Worm (Caenorhabditis elegans): ENCODE data around the gene sup-10.

The sup-10 gene

DNA sequence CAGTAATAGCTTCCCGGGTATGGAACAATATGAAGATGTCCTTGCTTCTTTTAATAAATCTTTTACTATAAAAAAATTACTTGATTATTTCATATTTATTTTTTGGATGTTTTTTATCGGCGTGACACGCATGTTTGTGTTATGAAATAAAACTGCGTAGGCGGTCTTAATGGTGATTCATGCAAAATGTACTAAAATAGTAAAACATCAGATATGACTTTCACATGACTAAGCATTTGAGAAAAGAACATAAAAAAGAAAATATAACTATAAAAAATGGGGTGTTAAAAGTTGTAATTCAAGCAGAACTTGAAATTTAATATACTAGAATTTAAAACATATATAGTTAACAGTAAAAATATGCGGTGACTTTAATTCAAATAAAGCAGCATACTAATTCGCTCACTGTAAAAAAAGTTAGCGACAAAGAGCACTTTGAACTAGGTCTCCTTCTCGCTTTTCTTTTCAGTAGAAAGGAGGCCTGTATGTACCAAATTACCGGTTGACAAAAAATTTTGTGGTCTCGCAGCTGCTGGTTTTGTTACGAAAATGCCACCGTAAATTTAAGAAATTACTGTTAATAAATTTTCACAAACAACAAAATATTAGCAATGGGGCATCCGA lies 46.1 kb upstream of the sup-10 start:
- TF ChIP-seq elt-1 (tag; optimal IDR thresholded peaks at IDR 0.05; ENCODE audit: borderline replicate concordance, insufficient read depth) (no peak), cnd-1 (tag; optimal IDR thresholded peaks at IDR 0.05) (no peak), flh-1 (GFP tag; optimal IDR thresholded peaks at IDR 0.05) (no peak), lin-13 (tag; optimal IDR thresholded peaks at IDR 0.05) (no peak), ham-2 (GFP tag; optimal IDR thresholded peaks at IDR 0.05) (no peak), pha-4 (tag; optimal IDR thresholded peaks at IDR 0.05) (no peak), lsy-2 (tag; optimal IDR thresholded peaks at IDR 0.05) (no peak), ceh-43 (GFP tag; optimal IDR thresholded peaks at IDR 0.05) (no peak), M03D4.4 (tag; optimal IDR thresholded peaks at IDR 0.05) (no peak), nhr-28 (tag; optimal IDR thresholded peaks at IDR 0.05) (no peak), nhr-12 (tag; optimal IDR thresholded peaks at IDR 0.05) (no peak), ceh-83 (GFP tag; optimal IDR thresholded peaks at IDR 0.05) (no peak), bed-3 (GFP tag; optimal IDR thresholded peaks at IDR 0.05) (no peak), nhr-2 (tag; optimal IDR thresholded peaks at IDR 0.05) (no peak), ces-1 (GFP tag; optimal IDR thresholded peaks at IDR 0.05) (no peak), sptf-1 (tag; optimal IDR thresholded peaks at IDR 0.05) (no peak), blmp-1 (tag; optimal IDR thresholded peaks at IDR 0.05) (no peak), lin-32 (GFP tag; optimal IDR thresholded peaks at IDR 0.05) (no peak)

DNA sequence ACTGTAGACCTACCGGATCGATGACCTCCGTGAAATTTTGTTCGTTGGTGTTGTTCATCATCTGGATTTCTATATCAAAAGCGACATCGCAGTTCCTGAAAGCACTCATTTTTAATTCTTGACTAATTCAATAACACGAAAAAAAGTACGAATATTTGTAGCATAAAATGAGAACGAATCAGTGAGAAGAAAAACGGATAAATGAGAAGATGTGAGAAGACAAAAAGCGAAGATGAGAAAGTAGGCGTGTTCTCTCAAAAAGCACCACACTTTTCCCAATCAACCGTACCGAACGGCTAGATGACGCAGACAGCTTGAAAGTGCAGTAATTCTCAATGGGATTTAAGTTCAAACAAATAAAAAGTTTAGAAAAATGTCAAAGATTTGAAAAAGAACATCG lies 41.4 kb upstream of the sup-10 start, which contains the start of gene npr-24:
Gene npr-24 (minus strand): TSS at position 101 of the 400 bp plus-strand sequence.
- TF ChIP-seq nhr-76 (tag; optimal IDR thresholded peaks at IDR 0.05) (no peak), ham-2 (GFP tag; optimal IDR thresholded peaks at IDR 0.05) (no peak), nhr-12 (tag; optimal IDR thresholded peaks at IDR 0.05) (no peak), lin-13 (tag; optimal IDR thresholded peaks at IDR 0.05) (no peak), blmp-1 (tag; optimal IDR thresholded peaks at IDR 0.05) (no peak), pha-4 (tag; optimal IDR thresholded peaks at IDR 0.05) (no peak), zip-8 (tag; optimal IDR thresholded peaks at IDR 0.05) (no peak), mab-5 (tag; optimal IDR thresholded peaks at IDR 0.05) (no peak), sptf-1 (tag; optimal IDR thresholded peaks at IDR 0.05) (no peak), nhr-237 (tag; optimal IDR thresholded peaks at IDR 0.05) (no peak), hlh-1 (tag; optimal IDR thresholded peaks at IDR 0.05) (no peak), mep-1 (tag; optimal IDR thresholded peaks at IDR 0.05) (no peak), elt-3 (tag; optimal IDR thresholded peaks at IDR 0.05) (no peak), lin-32 (GFP tag; optimal IDR thresholded peaks at IDR 0.05) (no peak), nhr-28 (tag; optimal IDR thresholded peaks at IDR 0.05) (no peak), ztf-11 (tag; optimal IDR thresholded peaks at IDR 0.05) (no peak), ceh-43 (GFP tag; optimal IDR thresholded peaks at IDR 0.05) (no peak), lsy-2 (tag; optimal IDR thresholded peaks at IDR 0.05) (no peak), ceh-83 (GFP tag; optimal IDR thresholded peaks at IDR 0.05) (no peak), unc-39 (tag; optimal IDR thresholded peaks at IDR 0.05) (no peak)

DNA sequence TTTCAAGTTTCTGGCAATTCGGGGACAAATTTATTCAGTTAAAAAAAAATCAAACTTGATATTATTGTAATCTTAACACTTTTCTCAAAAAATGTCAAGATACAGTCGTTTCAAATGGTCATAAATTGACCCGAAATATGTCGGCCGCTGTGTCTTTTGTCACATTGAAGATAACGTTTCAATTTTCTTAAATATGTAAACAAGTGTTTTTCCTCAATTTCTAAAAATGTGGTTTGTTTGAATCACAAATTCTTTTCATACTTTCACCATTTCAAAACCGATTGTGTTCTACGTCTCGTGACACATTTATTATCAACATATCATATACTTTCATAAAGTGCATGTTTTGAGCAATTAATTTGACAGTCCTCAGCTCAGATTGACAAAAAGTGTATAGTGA lies 25.9 kb upstream of the sup-10 start:
- TF ChIP-seq tbx-8 (GFP tag; optimal IDR thresholded peaks at IDR 0.05) (no peak), nhr-12 (tag; optimal IDR thresholded peaks at IDR 0.05) (no peak), elt-1 (tag; optimal IDR thresholded peaks at IDR 0.05; ENCODE audit: borderline replicate concordance, insufficient read depth) (no peak), mep-1 (tag; optimal IDR thresholded peaks at IDR 0.05) (no peak), ceh-43 (GFP tag; optimal IDR thresholded peaks at IDR 0.05) (no peak), drap-1 (GFP tag; optimal IDR thresholded peaks at IDR 0.05) (no peak)

DNA sequence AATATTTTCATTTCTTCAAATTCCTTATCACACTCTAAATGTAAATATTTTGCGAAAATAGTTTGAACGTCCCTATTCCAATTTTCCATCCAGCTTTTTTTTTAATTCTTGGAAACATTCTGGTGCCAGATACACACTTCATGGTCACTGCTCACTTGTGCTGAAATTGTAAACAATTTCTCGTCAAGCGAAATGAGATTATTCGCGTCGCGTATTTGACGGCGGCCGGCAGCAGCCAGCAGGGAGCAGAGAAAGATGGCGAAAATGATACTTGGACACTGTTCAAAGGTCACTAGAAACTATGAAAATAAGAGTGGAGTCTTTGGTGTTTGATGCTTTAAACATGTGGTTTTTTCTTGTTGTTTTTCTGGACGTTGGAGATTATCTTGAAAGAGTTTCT lies 23.7 kb upstream of the sup-10 start:
- no peak for TF ChIP-seq mls-2 (tag; optimal IDR thresholded peaks at IDR 0.05)
- TF ChIP-seq flh-1 (GFP tag; optimal IDR thresholded peaks at IDR 0.05) = no peak
- no peak for TF ChIP-seq nhr-28 (tag; optimal IDR thresholded peaks at IDR 0.05)
- TF ChIP-seq zip-8 (tag; optimal IDR thresholded peaks at IDR 0.05) = no peak
- TF ChIP-seq nhr-76 (tag; optimal IDR thresholded peaks at IDR 0.05) = no peak
- TF ChIP-seq unc-120 (tag; optimal IDR thresholded peaks at IDR 0.05; ENCODE audit: poor library complexity, severe bottlenecking) = no peak
- TF ChIP-seq cnd-1 (tag; optimal IDR thresholded peaks at IDR 0.05) = no peak
- TF ChIP-seq M03D4.4 (tag; optimal IDR thresholded peaks at IDR 0.05) = no peak
